Fruit fly (Drosophila melanogaster): Measurements from ENCODE around the gene CG11885.
A peak's percentile ranks its signal among the peaks of the same experiment; 100 is the strongest.
"Not testable (repeated sequence)": the region's sequence is repeated elsewhere in the genome, so short reads cannot be mapped to it uniquely, and the experiment has no call there.

CG11885 gene

DNA sequence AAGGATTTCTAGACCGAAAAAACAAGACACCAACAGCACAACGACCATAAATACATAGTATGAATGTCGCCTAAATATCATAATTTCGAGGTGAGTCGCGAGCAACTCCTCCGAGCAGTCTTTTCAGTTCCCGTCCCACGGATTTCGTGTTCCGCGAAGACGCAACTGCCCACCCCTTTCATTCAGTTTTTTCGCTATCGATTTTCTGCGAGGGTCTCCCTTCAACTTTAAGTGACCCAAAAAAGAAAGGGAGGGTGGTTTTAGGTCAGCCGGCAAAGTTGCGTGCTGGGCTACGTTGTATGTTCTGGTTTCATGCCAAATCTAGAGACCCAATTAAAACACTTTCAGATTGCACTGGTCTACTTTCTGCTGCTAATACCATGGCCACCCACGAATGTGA, 34.5 kb upstream of the CG11885 start:
- TF ChIP-seq pan (optimal IDR thresholded peaks at IDR 0.05) (no peak), woc (GFP tag; optimal IDR thresholded peaks at IDR 0.05) (no peak), Hr83 (GFP tag; optimal IDR thresholded peaks at IDR 0.05; ENCODE audit: poor library complexity, severe bottlenecking) (no peak), GATAd (GFP tag; optimal IDR thresholded peaks at IDR 0.05) (no peak), h (GFP tag; optimal IDR thresholded peaks at IDR 0.05) (no peak), Hnf4 (GFP tag; optimal IDR thresholded peaks at IDR 0.05) (no peak), ey (GFP tag; optimal IDR thresholded peaks at IDR 0.05) (no peak), sv (GFP tag; optimal IDR thresholded peaks at IDR 0.05) (no peak), dl (GFP tag; optimal IDR thresholded peaks at IDR 0.05; ENCODE audit: insufficient read depth in 1 of 2, partially characterized antibody in 2 of 2) (no peak), Abd-B (GFP tag; optimal IDR thresholded peaks at IDR 0.05) (no peak), tai (GFP tag; optimal IDR thresholded peaks at IDR 0.05) (no peak), Rel (GFP tag; optimal IDR thresholded peaks at IDR 0.05) (no peak), Rel (tag; optimal IDR thresholded peaks at IDR 0.05) (no peak)

DNA sequence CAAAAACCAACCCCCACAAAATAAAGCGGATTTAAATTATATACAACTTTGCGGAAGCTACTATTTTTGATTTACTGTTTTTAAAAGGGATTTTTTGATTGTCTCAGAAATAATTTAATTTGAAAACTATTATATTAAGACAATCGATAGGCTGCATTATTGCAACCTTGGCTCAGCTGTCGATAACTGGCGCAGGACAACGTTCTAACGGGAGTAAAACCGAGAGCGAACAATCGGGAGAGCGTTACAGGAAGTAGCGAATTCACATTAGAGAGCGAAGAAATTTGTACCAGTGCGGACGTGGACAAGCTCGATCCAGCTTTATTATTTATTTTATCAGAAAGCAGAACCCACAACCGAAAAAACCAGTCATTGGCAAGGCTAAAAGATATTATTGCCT, 34.0 kb upstream of the CG11885 start, which contains the start of gene CG4133:
Gene CG4133, plus strand, starts transcription at position 258 of the 400 bp plus-strand sequence.
- not testable (repeated sequence) for TF ChIP-seq HLH106 (tag; optimal IDR thresholded peaks at IDR 0.05); fru (GFP tag; optimal IDR thresholded peaks at IDR 0.05); h (GFP tag; optimal IDR thresholded peaks at IDR 0.05)

DNA sequence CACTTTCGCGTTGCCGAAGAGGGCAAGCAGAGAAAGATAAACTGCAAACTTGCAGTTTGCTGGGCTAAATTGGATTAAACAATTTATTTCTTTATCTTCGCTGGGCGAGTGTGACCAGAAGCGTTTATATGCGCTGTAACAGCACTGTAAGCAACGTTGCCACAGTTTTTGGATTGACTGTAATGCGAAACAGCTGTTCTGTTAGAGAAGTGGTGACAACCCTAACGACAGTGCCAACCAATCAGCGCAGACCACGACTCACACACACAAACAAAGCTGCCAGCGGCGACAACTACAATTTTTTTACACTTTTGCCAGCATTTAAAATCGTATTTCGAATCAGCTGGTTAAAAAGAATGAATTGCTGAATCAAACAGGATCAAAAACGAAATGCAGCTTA, 31.6 kb upstream of the CG11885 start, which contains the start of the genes crq and shv:
Gene crq, minus strand, starts transcription at position 153 of the 400 bp plus-strand sequence.
Gene shv, plus strand, starts transcription at position 237 of the 400 bp plus-strand sequence.
- no peak for TF ChIP-seq Rel (GFP tag; optimal IDR thresholded peaks at IDR 0.05)
- TF ChIP-seq Rel (tag; optimal IDR thresholded peaks at IDR 0.05): peak; percentile 72
- TF ChIP-seq Sp1 (GFP tag; optimal IDR thresholded peaks at IDR 0.05): peak; percentile 30
- peak; percentile 3 for TF ChIP-seq N (GFP tag; optimal IDR thresholded peaks at IDR 0.05)
- no peak for TF ChIP-seq Myc (optimal IDR thresholded peaks at IDR 0.05)
- no peak for TF ChIP-seq Dif (GFP tag; optimal IDR thresholded peaks at IDR 0.05; ENCODE audit: partially characterized antibody)

DNA sequence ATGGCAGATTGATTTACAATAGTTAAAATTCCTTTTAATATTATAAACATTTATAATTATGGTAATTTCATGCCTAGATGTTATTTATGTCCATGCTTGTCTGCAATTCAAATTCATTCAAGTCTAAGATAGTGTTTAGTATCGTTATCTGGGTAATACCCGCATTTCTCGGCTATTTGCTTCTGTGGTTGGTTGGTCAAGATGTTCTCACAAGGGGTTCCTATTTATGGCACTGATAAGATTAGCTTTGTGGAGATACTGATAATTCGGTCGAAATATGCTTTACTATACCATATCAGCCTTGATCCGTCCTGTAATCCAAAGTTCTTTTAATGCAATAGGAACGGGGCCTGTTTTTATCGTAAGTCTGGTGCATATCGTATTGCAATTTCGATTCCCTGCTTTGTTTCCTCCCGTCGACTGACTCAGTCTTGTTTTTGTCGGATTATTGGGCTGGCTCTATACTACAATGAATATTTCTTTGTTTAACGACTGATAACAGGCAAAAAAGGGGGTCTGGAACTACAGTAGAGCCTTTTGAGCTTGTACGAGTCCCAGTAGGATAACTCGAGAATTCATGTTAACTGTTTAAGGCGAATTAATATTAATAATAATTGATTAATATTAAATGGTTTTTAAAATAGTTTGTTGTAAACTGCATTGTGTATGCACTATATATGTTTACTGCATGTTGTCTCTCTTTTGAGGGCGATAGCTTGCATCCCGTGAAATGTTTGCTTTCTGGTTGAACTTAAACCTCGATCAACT, 30.6 kb upstream of the CG11885 start:
- TF ChIP-seq Sp1 (GFP tag; optimal IDR thresholded peaks at IDR 0.05) (peak; percentile 33), usp (GFP tag; optimal IDR thresholded peaks at IDR 0.05) (no peak), Rel (GFP tag; optimal IDR thresholded peaks at IDR 0.05) (no peak), Rel (tag; optimal IDR thresholded peaks at IDR 0.05) (peak; percentile 75), fru (GFP tag; optimal IDR thresholded peaks at IDR 0.05) (peak; percentile 32), h (GFP tag; optimal IDR thresholded peaks at IDR 0.05) (peak; percentile 0), HLH106 (tag; optimal IDR thresholded peaks at IDR 0.05) (peak; percentile 38), N (GFP tag; optimal IDR thresholded peaks at IDR 0.05) (no peak), OdsH (GFP tag; optimal IDR thresholded peaks at IDR 0.05) (peak; percentile 31), Mio (GFP tag; optimal IDR thresholded peaks at IDR 0.05) (no peak), rgr (GFP tag; optimal IDR thresholded peaks at IDR 0.05) (peak; percentile 41), pan (optimal IDR thresholded peaks at IDR 0.05) (no peak), Abd-B (GFP tag; optimal IDR thresholded peaks at IDR 0.05) (no peak), psq (GFP tag; optimal IDR thresholded peaks at IDR 0.05) (peak; percentile 14), Dfd (GFP tag; optimal IDR thresholded peaks at IDR 0.05) (no peak), woc (GFP tag; optimal IDR thresholded peaks at IDR 0.05) (no peak), br (GFP tag; optimal IDR thresholded peaks at IDR 0.05) (no peak), ey (GFP tag; optimal IDR thresholded peaks at IDR 0.05) (no peak), brk (GFP tag; optimal IDR thresholded peaks at IDR 0.05) (no peak), dmrt93B (GFP tag; optimal IDR thresholded peaks at IDR 0.05) (no peak), Hr78 (GFP tag; optimal IDR thresholded peaks at IDR 0.05) (no peak), dl (GFP tag; optimal IDR thresholded peaks at IDR 0.05; ENCODE audit: insufficient read depth in 1 of 2, partially characterized antibody in 2 of 2) (peak in 1 of 2 experiments; percentile 1), sage (GFP tag; optimal IDR thresholded peaks at IDR 0.05) (no peak), CrebA (GFP tag; optimal IDR thresholded peaks at IDR 0.05; ENCODE audit: borderline replicate concordance) (no peak), tai (GFP tag; optimal IDR thresholded peaks at IDR 0.05) (no peak), GATAd (GFP tag; optimal IDR thresholded peaks at IDR 0.05) (no peak), Hr83 (GFP tag; optimal IDR thresholded peaks at IDR 0.05; ENCODE audit: poor library complexity, severe bottlenecking) (no peak), Jra (GFP tag; optimal IDR thresholded peaks at IDR 0.05) (no peak), Hnf4 (GFP tag; optimal IDR thresholded peaks at IDR 0.05) (no peak), Myc (optimal IDR thresholded peaks at IDR 0.05) (no peak), CG9705 (GFP tag; optimal IDR thresholded peaks at IDR 0.05) (no peak), CG32264 (GFP tag; optimal IDR thresholded peaks at IDR 0.05) (no peak), jim (GFP tag; optimal IDR thresholded peaks at IDR 0.05) (no peak), dsf (GFP tag; optimal IDR thresholded peaks at IDR 0.05; ENCODE audit: borderline replicate concordance) (no peak), foxo (GFP tag; optimal IDR thresholded peaks at IDR 0.05) (peak in 1 of 2 experiments; percentile 40), Vsx2 (GFP tag; optimal IDR thresholded peaks at IDR 0.05; ENCODE audit: partially characterized antibody) (no peak)

All from whole organism, wandering third instar larva.